Fruit fly (Drosophila melanogaster) whole organism, pupa: ENCODE measurements around the gene kirre.
A peak's percentile ranks its signal among the peaks of the same experiment; 100 is the strongest.

ENCODE experiments used
- CG10348 ChIP-seq: fragments of 200-800 bp; sonication (Bioruptor generic); IDR thresholded peaks from 2 replicates; pipeline ENCODE4 v1.3.6; 2022; ENCODE audit warnings: missing biosample characterization, missing genetic modification characterization
- CG12605 ChIP-seq: fragments of 200-800 bp; sonication (Bioruptor generic); IDR thresholded peaks from 2 replicates; pipeline ENCODE4 v1.3.6; 2022; ENCODE audit warnings: missing biosample characterization, missing genetic modification characterization
- CG13204 ChIP-seq: fragments of 200-800 bp; sonication (Bioruptor generic); optimal IDR thresholded peaks from 2 replicates; lab custom pipeline; 2018; ENCODE audit warnings: missing biosample characterization, mild to moderate bottlenecking, missing genetic modification characterization, moderate library complexity
- CG14655 ChIP-seq: fragments of 200-800 bp; sonication (Bioruptor generic); optimal IDR thresholded peaks from 3 replicates; lab custom pipeline; 2017; ENCODE audit warnings: mild to moderate bottlenecking, missing biosample characterization, missing genetic modification reagents, missing genetic modification characterization
- CG15710 ChIP-seq: fragments of 200-800 bp; sonication (Bioruptor generic); optimal IDR thresholded peaks from 2 replicates; lab custom pipeline; 2018; ENCODE audit warnings: missing biosample characterization, mild to moderate bottlenecking, missing genetic modification characterization, moderate library complexity
- CG17806 ChIP-seq: fragments of 200-800 bp; sonication (Bioruptor generic); optimal IDR thresholded peaks from 2 replicates; lab custom pipeline; 2018; ENCODE audit warnings: missing biosample characterization, mild to moderate bottlenecking, missing genetic modification characterization, moderate library complexity
- CG32121 ChIP-seq: fragments of 200-800 bp; sonication (Bioruptor generic); IDR thresholded peaks from 2 replicates; pipeline ENCODE4 v1.3.6; 2022; ENCODE audit warnings: missing biosample characterization, missing genetic modification characterization
- CG34367 ChIP-seq: fragments of 200-800 bp; sonication (Bioruptor generic); optimal IDR thresholded peaks from 2 replicates; lab custom pipeline; 2018; ENCODE audit warnings: missing biosample characterization, mild to moderate bottlenecking, missing genetic modification characterization
- CG4496 ChIP-seq: fragments of 200-800 bp; sonication (Bioruptor generic); IDR thresholded peaks from 3 replicates; pipeline ENCODE4 v1.3.6; 2022; ENCODE audit warnings: missing biosample characterization, missing genetic modification characterization
- CG8159 ChIP-seq: fragments of 200-800 bp; sonication (Bioruptor generic); optimal IDR thresholded peaks from 3 replicates; lab custom pipeline; 2018; ENCODE audit warnings: missing biosample characterization, mild to moderate bottlenecking, missing genetic modification characterization, moderate library complexity
- CG8301 ChIP-seq: fragments of 200-800 bp; sonication (Bioruptor generic); optimal IDR thresholded peaks from 2 replicates; lab custom pipeline; 2018; ENCODE audit warnings: missing biosample characterization, mild to moderate bottlenecking, missing genetic modification characterization
- CG9948 ChIP-seq: fragments of 200-800 bp; sonication (Bioruptor generic); optimal IDR thresholded peaks from 2 replicates; lab custom pipeline; 2018; ENCODE audit warnings: missing biosample characterization, mild to moderate bottlenecking, missing genetic modification characterization, moderate library complexity
- D1 ChIP-seq: fragments of 200-800 bp; sonication (Bioruptor generic); optimal IDR thresholded peaks from 2 replicates; lab custom pipeline; 2018; ENCODE audit warnings: missing biosample characterization, mild to moderate bottlenecking, missing genetic modification characterization, moderate library complexity
- EcR ChIP-seq: fragments of 200-800 bp; sonication (Bioruptor generic); optimal IDR thresholded peaks from 3 replicates; lab custom pipeline; 2019; ENCODE audit warnings: missing biosample characterization, missing genetic modification characterization, mild to moderate bottlenecking, moderate library complexity, missing genetic modification reagents
- Ets98B ChIP-seq: fragments of 200-800 bp; sonication (Bioruptor generic); IDR thresholded peaks from 2 replicates; pipeline ENCODE4 v1.3.6; 2022; ENCODE audit warnings: missing biosample characterization, missing genetic modification characterization
- Pif1A ChIP-seq: fragments of 200-800 bp; sonication (Bioruptor generic); optimal IDR thresholded peaks from 3 replicates; lab custom pipeline; 2016; ENCODE audit warnings: missing biosample characterization, missing genetic modification characterization
- Pif1B ChIP-seq: fragments of 200-800 bp; sonication (Bioruptor generic); optimal IDR thresholded peaks from 3 replicates; lab custom pipeline; 2016; ENCODE audit warnings: missing biosample characterization, missing genetic modification characterization
- Snoo ChIP-seq: fragments of 200-800 bp; sonication (Bioruptor generic); optimal IDR thresholded peaks from 3 replicates; lab custom pipeline; 2017; ENCODE audit warnings: missing biosample characterization, mild to moderate bottlenecking, missing genetic modification characterization, inconsistent platforms
- fd96Ca ChIP-seq: fragments of 200-800 bp; sonication (Bioruptor generic); IDR thresholded peaks from 3 replicates; pipeline ENCODE4 v1.3.6; 2022; ENCODE audit warnings: missing biosample characterization, missing genetic modification characterization
- gl ChIP-seq: fragments of 200-800 bp; sonication (Bioruptor generic); optimal IDR thresholded peaks from 2 replicates; lab custom pipeline; 2018; ENCODE audit warnings: missing biosample characterization, mild to moderate bottlenecking, missing genetic modification characterization
- rn ChIP-seq: fragments of 200-800 bp; sonication (Bioruptor generic); IDR thresholded peaks from 2 replicates; pipeline ENCODE4 v1.3.6; 2022; ENCODE audit warnings: missing biosample characterization, missing genetic modification characterization

The kirre gene

dm6 chrX:3135102-3135393 is 394.9 kb downstream of the kirre start:
- TF ChIP-seq CG8159 (tag; lab: Kevin White, UChicago) (no peak), CG9948 (tag; lab: Kevin White, UChicago) (no peak), CG17806 (no peak), CG10348 (GFP tag; lab: Robert Waterston, UW) (no peak)

DNA sequence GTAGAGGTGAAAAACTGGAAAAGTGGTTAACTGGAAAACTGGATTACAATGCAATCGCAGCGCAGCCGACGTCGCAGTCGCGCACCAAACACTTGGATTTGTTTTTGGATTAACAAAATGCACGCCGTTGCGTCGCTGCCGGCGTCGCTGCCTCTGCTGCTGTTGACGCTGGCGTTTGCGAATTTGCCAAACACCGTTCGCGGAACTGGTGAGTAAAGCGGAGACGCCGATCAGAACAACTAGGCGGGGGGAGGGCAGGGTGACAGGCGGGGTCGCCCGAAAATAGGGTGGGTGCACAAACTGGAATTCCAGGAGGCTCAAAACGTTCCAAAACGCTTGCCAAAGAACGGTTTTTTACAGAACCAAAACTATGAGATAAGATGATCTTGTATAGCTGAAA is 395.4 kb downstream of the kirre start:
- TF ChIP-seq Pif1A (GFP tag; lab: Kevin White, UChicago) (no peak), D1 (tag; lab: Kevin White, UChicago) (no peak), CG9948 (tag; lab: Kevin White, UChicago) (no peak), EcR (no peak), Pif1B (GFP tag; lab: Kevin White, UChicago) (no peak), rn (GFP tag; lab: Robert Waterston, UW) (no peak), Ets98B (GFP tag; lab: Robert Waterston, UW) (no peak), CG10348 (GFP tag; lab: Robert Waterston, UW) (no peak), CG4496 (GFP tag; lab: Robert Waterston, UW) (no peak), CG14655 (GFP tag; lab: Kevin White, UChicago) (no peak)

DNA sequence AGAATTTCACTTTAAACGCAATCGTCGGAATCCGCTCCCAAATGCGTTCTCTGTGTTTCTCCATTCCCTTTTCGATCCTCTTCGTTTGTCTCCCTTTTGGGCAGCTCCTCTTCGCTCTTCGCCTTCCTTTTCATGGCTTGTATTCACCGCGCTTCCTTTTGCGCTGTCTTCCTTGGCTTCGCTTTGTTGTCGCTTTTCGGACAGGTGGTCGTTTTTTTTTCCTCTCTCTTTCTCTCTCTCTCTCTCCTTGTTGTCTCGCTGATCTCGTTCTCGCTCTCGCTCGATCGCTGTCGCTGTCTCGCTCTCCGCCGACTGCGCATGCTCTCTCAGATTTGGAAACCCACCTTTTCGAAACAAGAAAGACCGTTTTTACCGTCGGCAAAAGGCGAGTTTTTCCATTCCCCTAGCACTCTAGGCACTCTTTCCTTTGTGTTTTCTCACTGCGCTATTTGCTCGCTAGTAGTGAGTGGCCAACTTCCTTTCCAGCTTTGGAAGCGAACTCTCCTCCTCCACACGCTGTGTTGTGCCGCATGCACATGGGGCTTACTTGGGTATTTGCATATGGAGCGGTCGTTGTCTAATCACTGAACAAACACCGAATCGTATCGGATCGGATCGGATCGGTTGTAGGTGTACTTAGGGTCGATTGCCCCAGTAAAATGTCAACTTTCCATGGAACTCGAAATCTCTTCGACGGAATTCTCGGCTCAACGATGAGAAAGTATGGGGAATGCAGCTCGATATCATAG is 396.3 kb downstream of the kirre start:
- TF ChIP-seq D1 (tag; lab: Kevin White, UChicago) (no peak), CG34367 (tag; lab: Kevin White, UChicago) (no peak), Snoo (tag; lab: Kevin White, UChicago) (no peak), CG9948 (tag; lab: Kevin White, UChicago) (no peak), CG15710 (tag; lab: Kevin White, UChicago) (no peak), Ets98B (GFP tag; lab: Robert Waterston, UW) (no peak), CG4496 (GFP tag; lab: Robert Waterston, UW) (0 out of 3 replicates have a peak, but pooled peaks have one; percentile 36), fd96Ca (GFP tag; lab: Robert Waterston, UW) (no peak), CG12605 (GFP tag; lab: Robert Waterston, UW) (no peak), Pif1B (GFP tag; lab: Kevin White, UChicago) (peak; percentile 10), Pif1A (GFP tag; lab: Kevin White, UChicago) (no peak), CG17806 (no peak), rn (GFP tag; lab: Robert Waterston, UW) (no peak), CG8301 (tag; lab: Kevin White, UChicago) (no peak), CG8159 (tag; lab: Kevin White, UChicago) (no peak), CG32121 (GFP tag; lab: Robert Waterston, UW) (no peak), CG13204 (GFP tag; lab: Kevin White, UChicago) (no peak), gl (tag; lab: Kevin White, UChicago) (no peak), EcR (peak; percentile 27)

- TF ChIP-seq Pif1A (GFP tag; lab: Kevin White, UChicago) (no peak), CG8301 (tag; lab: Kevin White, UChicago) (no peak), CG9948 (tag; lab: Kevin White, UChicago) (no peak), CG8159 (tag; lab: Kevin White, UChicago) (no peak), D1 (tag; lab: Kevin White, UChicago) (no peak), CG17806 (no peak), rn (GFP tag; lab: Robert Waterston, UW) (no peak), Snoo (tag; lab: Kevin White, UChicago) (no peak), fd96Ca (GFP tag; lab: Robert Waterston, UW) (no peak), CG12605 (GFP tag; lab: Robert Waterston, UW) (no peak), gl (tag; lab: Kevin White, UChicago) (no peak), CG14655 (GFP tag; lab: Kevin White, UChicago) (no peak), Ets98B (GFP tag; lab: Robert Waterston, UW) (no peak), CG32121 (GFP tag; lab: Robert Waterston, UW) (no peak), CG10348 (GFP tag; lab: Robert Waterston, UW) (no peak), CG13204 (GFP tag; lab: Kevin White, UChicago) (no peak), CG34367 (tag; lab: Kevin White, UChicago) (no peak), Pif1B (GFP tag; lab: Kevin White, UChicago) (no peak), CG4496 (GFP tag; lab: Robert Waterston, UW) (no peak)
These were observed 397.8 kb downstream of the kirre start for dm6 chrX:3137853-3138418.

DNA sequence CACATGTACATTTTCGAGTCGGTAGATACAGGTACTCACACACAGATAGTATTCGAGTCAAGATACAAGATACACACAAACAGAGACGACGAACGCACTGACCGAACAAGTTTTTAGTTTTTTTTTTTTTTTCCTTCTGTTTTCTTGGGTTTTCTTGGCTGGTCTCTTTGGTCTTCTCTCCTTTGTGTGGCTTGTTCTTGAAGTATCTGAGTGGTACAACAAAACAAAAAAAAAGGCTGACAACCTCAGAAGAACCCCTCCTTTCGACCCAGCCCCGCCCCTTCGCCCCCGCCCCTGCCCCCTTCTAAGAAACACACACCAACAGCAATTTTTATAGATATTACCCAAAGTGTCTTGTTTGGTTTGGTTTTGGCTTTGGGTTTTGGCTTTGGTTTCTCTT is 399.8 kb downstream of the kirre start:
- TF ChIP-seq CG34367 (tag; lab: Kevin White, UChicago), result peak; percentile 24
- TF ChIP-seq CG12605 (GFP tag; lab: Robert Waterston, UW), result peak; percentile 25; the same call in 1 of the 2 replicates
- peak; percentile 38 for TF ChIP-seq CG13204 (GFP tag; lab: Kevin White, UChicago)
- TF ChIP-seq CG10348 (GFP tag; lab: Robert Waterston, UW), result no peak
- TF ChIP-seq EcR, result peak; percentile 71
- peak; percentile 25 for TF ChIP-seq CG15710 (tag; lab: Kevin White, UChicago)
- peak; percentile 13 for TF ChIP-seq gl (tag; lab: Kevin White, UChicago)
- no peak for TF ChIP-seq Ets98B (GFP tag; lab: Robert Waterston, UW)
